Fruit fly (Drosophila melanogaster) whole organism, pupa: ENCODE results near the gene Ziz.

Experiments
- CG15710 ChIP-seq: fragments of 200-800 bp; sonication (Bioruptor generic); optimal IDR thresholded peaks from 2 replicates; lab custom pipeline; 2018; ENCODE audit warnings: missing biosample characterization, mild to moderate bottlenecking, missing genetic modification characterization, moderate library complexity
- CG9948 ChIP-seq: fragments of 200-800 bp; sonication (Bioruptor generic); optimal IDR thresholded peaks from 2 replicates; lab custom pipeline; 2018; ENCODE audit warnings: missing biosample characterization, mild to moderate bottlenecking, missing genetic modification characterization, moderate library complexity
- Pif1B ChIP-seq: fragments of 200-800 bp; sonication (Bioruptor generic); optimal IDR thresholded peaks from 3 replicates; lab custom pipeline; 2016; ENCODE audit warnings: missing biosample characterization, missing genetic modification characterization
- Snoo ChIP-seq: fragments of 200-800 bp; sonication (Bioruptor generic); optimal IDR thresholded peaks from 3 replicates; lab custom pipeline; 2017; ENCODE audit warnings: missing biosample characterization, mild to moderate bottlenecking, missing genetic modification characterization, inconsistent platforms

- TF ChIP-seq CG15710 (tag; lab: Kevin White, UChicago): no peak
- no peak for TF ChIP-seq Pif1B (GFP tag; lab: Kevin White, UChicago)
- no peak for TF ChIP-seq Snoo (tag; lab: Kevin White, UChicago)
- no peak for TF ChIP-seq CG9948 (tag; lab: Kevin White, UChicago)
Observed at dm6 chr2L:7528122-7528746, 32.1 kb upstream of the Ziz start.
